Fruit fly (Drosophila melanogaster) whole organism, pupa: ENCODE results near the gene CG14400.

ENCODE experiments used
- CG10348 ChIP-seq: fragments of 200-800 bp; sonication (Bioruptor generic); IDR thresholded peaks from 2 replicates; pipeline ENCODE4 v1.3.6; 2022; ENCODE audit warnings: missing biosample characterization, missing genetic modification characterization
- CG12605 ChIP-seq: fragments of 200-800 bp; sonication (Bioruptor generic); IDR thresholded peaks from 2 replicates; pipeline ENCODE4 v1.3.6; 2022; ENCODE audit warnings: missing biosample characterization, missing genetic modification characterization
- CG13204 ChIP-seq: fragments of 200-800 bp; sonication (Bioruptor generic); optimal IDR thresholded peaks from 2 replicates; lab custom pipeline; 2018; ENCODE audit warnings: missing biosample characterization, mild to moderate bottlenecking, missing genetic modification characterization, moderate library complexity
- CG14655 ChIP-seq: fragments of 200-800 bp; sonication (Bioruptor generic); optimal IDR thresholded peaks from 3 replicates; lab custom pipeline; 2017; ENCODE audit warnings: mild to moderate bottlenecking, missing biosample characterization, missing genetic modification reagents, missing genetic modification characterization
- CG15710 ChIP-seq: fragments of 200-800 bp; sonication (Bioruptor generic); optimal IDR thresholded peaks from 2 replicates; lab custom pipeline; 2018; ENCODE audit warnings: missing biosample characterization, mild to moderate bottlenecking, missing genetic modification characterization, moderate library complexity
- CG17806 ChIP-seq: fragments of 200-800 bp; sonication (Bioruptor generic); optimal IDR thresholded peaks from 2 replicates; lab custom pipeline; 2018; ENCODE audit warnings: missing biosample characterization, mild to moderate bottlenecking, missing genetic modification characterization, moderate library complexity
- CG32121 ChIP-seq: fragments of 200-800 bp; sonication (Bioruptor generic); IDR thresholded peaks from 2 replicates; pipeline ENCODE4 v1.3.6; 2022; ENCODE audit warnings: missing biosample characterization, missing genetic modification characterization
- CG34367 ChIP-seq: fragments of 200-800 bp; sonication (Bioruptor generic); optimal IDR thresholded peaks from 2 replicates; lab custom pipeline; 2018; ENCODE audit warnings: missing biosample characterization, mild to moderate bottlenecking, missing genetic modification characterization
- CG4496 ChIP-seq: fragments of 200-800 bp; sonication (Bioruptor generic); IDR thresholded peaks from 3 replicates; pipeline ENCODE4 v1.3.6; 2022; ENCODE audit warnings: missing biosample characterization, missing genetic modification characterization
- CG8159 ChIP-seq: fragments of 200-800 bp; sonication (Bioruptor generic); optimal IDR thresholded peaks from 3 replicates; lab custom pipeline; 2018; ENCODE audit warnings: missing biosample characterization, mild to moderate bottlenecking, missing genetic modification characterization, moderate library complexity
- CG8301 ChIP-seq: fragments of 200-800 bp; sonication (Bioruptor generic); optimal IDR thresholded peaks from 2 replicates; lab custom pipeline; 2018; ENCODE audit warnings: missing biosample characterization, mild to moderate bottlenecking, missing genetic modification characterization
- CG9948 ChIP-seq: fragments of 200-800 bp; sonication (Bioruptor generic); optimal IDR thresholded peaks from 2 replicates; lab custom pipeline; 2018; ENCODE audit warnings: missing biosample characterization, mild to moderate bottlenecking, missing genetic modification characterization, moderate library complexity
- D1 ChIP-seq: fragments of 200-800 bp; sonication (Bioruptor generic); optimal IDR thresholded peaks from 2 replicates; lab custom pipeline; 2018; ENCODE audit warnings: missing biosample characterization, mild to moderate bottlenecking, missing genetic modification characterization, moderate library complexity
- EcR ChIP-seq: fragments of 200-800 bp; sonication (Bioruptor generic); optimal IDR thresholded peaks from 3 replicates; lab custom pipeline; 2019; ENCODE audit warnings: missing biosample characterization, missing genetic modification characterization, mild to moderate bottlenecking, moderate library complexity, missing genetic modification reagents
- Ets98B ChIP-seq: fragments of 200-800 bp; sonication (Bioruptor generic); IDR thresholded peaks from 2 replicates; pipeline ENCODE4 v1.3.6; 2022; ENCODE audit warnings: missing biosample characterization, missing genetic modification characterization
- Pif1A ChIP-seq: fragments of 200-800 bp; sonication (Bioruptor generic); optimal IDR thresholded peaks from 3 replicates; lab custom pipeline; 2016; ENCODE audit warnings: missing biosample characterization, missing genetic modification characterization
- Pif1B ChIP-seq: fragments of 200-800 bp; sonication (Bioruptor generic); optimal IDR thresholded peaks from 3 replicates; lab custom pipeline; 2016; ENCODE audit warnings: missing biosample characterization, missing genetic modification characterization
- Snoo ChIP-seq: fragments of 200-800 bp; sonication (Bioruptor generic); optimal IDR thresholded peaks from 3 replicates; lab custom pipeline; 2017; ENCODE audit warnings: missing biosample characterization, mild to moderate bottlenecking, missing genetic modification characterization, inconsistent platforms
- fd96Ca ChIP-seq: fragments of 200-800 bp; sonication (Bioruptor generic); IDR thresholded peaks from 3 replicates; pipeline ENCODE4 v1.3.6; 2022; ENCODE audit warnings: missing biosample characterization, missing genetic modification characterization
- gl ChIP-seq: fragments of 200-800 bp; sonication (Bioruptor generic); optimal IDR thresholded peaks from 2 replicates; lab custom pipeline; 2018; ENCODE audit warnings: missing biosample characterization, mild to moderate bottlenecking, missing genetic modification characterization
- rn ChIP-seq: fragments of 200-800 bp; sonication (Bioruptor generic); IDR thresholded peaks from 2 replicates; pipeline ENCODE4 v1.3.6; 2022; ENCODE audit warnings: missing biosample characterization, missing genetic modification characterization

CG14400 gene

dm6 chr2L:20822489-20823195 lies 35.0 kb downstream of the CG14400 start, which contains the start of gene CG9331:
CG9331 (plus strand) TSS chr2L:20822828.
- TF ChIP-seq CG4496 (GFP tag; lab: Robert Waterston, UW) (peak; percentile 44; the same call in 1 of the 3 replicates), fd96Ca (peak; percentile 36; the same call in 1 of the 3 replicates), CG13204 (GFP tag; lab: Kevin White, UChicago) (peak; percentile 82), Ets98B (peak; percentile 57), CG34367 (tag; lab: Kevin White, UChicago) (no peak), CG10348 (no peak), CG9948 (tag; lab: Kevin White, UChicago) (no peak), CG8301 (tag; lab: Kevin White, UChicago) (no peak), Snoo (tag; lab: Kevin White, UChicago) (no peak), gl (no peak), CG32121 (GFP tag; lab: Robert Waterston, UW) (peak; percentile 75; the same call in 1 of the 2 replicates), CG12605 (GFP tag; lab: Robert Waterston, UW) (no peak; the same call in 1 of the 2 replicates), CG17806 (tag; lab: Kevin White, UChicago) (no peak), D1 (no peak), Pif1B (no peak), CG8159 (tag; lab: Kevin White, UChicago) (no peak), rn (GFP tag; lab: Robert Waterston, UW) (no peak), EcR (GFP tag; lab: Kevin White, UChicago) (peak; percentile 70)

dm6 chr2L:20822025-20822371 lies 35.7 kb downstream of the CG14400 start:
- TF ChIP-seq fd96Ca (peak; percentile 81; the same call in 2 of the 3 replicates), CG17806 (tag; lab: Kevin White, UChicago) (no peak), CG9948 (tag; lab: Kevin White, UChicago) (no peak), CG8159 (tag; lab: Kevin White, UChicago) (peak; percentile 12), D1 (no peak), Pif1B (no peak), Pif1A (GFP tag; lab: Kevin White, UChicago) (no peak), EcR (GFP tag; lab: Kevin White, UChicago) (no peak), Snoo (tag; lab: Kevin White, UChicago) (no peak), rn (GFP tag; lab: Robert Waterston, UW) (no peak), gl (no peak), CG14655 (no peak), CG12605 (GFP tag; lab: Robert Waterston, UW) (no peak), Ets98B (peak; percentile 63), CG34367 (tag; lab: Kevin White, UChicago) (no peak), CG32121 (GFP tag; lab: Robert Waterston, UW) (peak; percentile 65), CG8301 (tag; lab: Kevin White, UChicago) (no peak), CG13204 (GFP tag; lab: Kevin White, UChicago) (peak; percentile 5), CG15710 (peak; percentile 31), CG4496 (GFP tag; lab: Robert Waterston, UW) (no peak), CG10348 (0 out of 2 replicates have a peak, but pooled peaks have one; percentile 14)

dm6 chr2L:20821249-20822024 lies 36.3 kb downstream of the CG14400 start:
- TF ChIP-seq Snoo (tag; lab: Kevin White, UChicago) (peak; percentile 10), CG13204 (GFP tag; lab: Kevin White, UChicago) (peak; percentile 95), CG4496 (GFP tag; lab: Robert Waterston, UW) (peak; percentile 86), fd96Ca (peak; percentile 33), Pif1B (peak; percentile 18), CG34367 (tag; lab: Kevin White, UChicago) (no peak), CG10348 (no peak), rn (GFP tag; lab: Robert Waterston, UW) (no peak), CG15710 (no peak), CG14655 (peak; percentile 54), CG8301 (tag; lab: Kevin White, UChicago) (peak; percentile 46), Pif1A (GFP tag; lab: Kevin White, UChicago) (peak; percentile 75), D1 (no peak), CG8159 (tag; lab: Kevin White, UChicago) (peak; percentile 59), gl (peak; percentile 26), CG9948 (tag; lab: Kevin White, UChicago) (no peak), CG32121 (GFP tag; lab: Robert Waterston, UW) (peak; percentile 52; the same call in 1 of the 2 replicates), CG12605 (GFP tag; lab: Robert Waterston, UW) (no peak; the same call in 1 of the 2 replicates), CG17806 (tag; lab: Kevin White, UChicago) (peak; percentile 34), Ets98B (peak; percentile 76; the same call in 1 of the 2 replicates), EcR (GFP tag; lab: Kevin White, UChicago) (peak; percentile 63)

dm6 chr2L:20820767-20821166 lies 36.9 kb downstream of the CG14400 start, which contains the start of gene CheB38c:
CheB38c (minus strand) TSS chr2L:20820867.
- TF ChIP-seq Ets98B (no peak), CG4496 (GFP tag; lab: Robert Waterston, UW) (no peak), CG8301 (tag; lab: Kevin White, UChicago) (no peak), Pif1A (GFP tag; lab: Kevin White, UChicago) (no peak), CG15710 (no peak), CG34367 (tag; lab: Kevin White, UChicago) (no peak), fd96Ca (no peak), D1 (no peak)

- no peak for TF ChIP-seq CG9948 (tag; lab: Kevin White, UChicago)
- no peak for TF ChIP-seq Ets98B
- TF ChIP-seq CG12605 (GFP tag; lab: Robert Waterston, UW): no peak
- no peak for TF ChIP-seq CG32121 (GFP tag; lab: Robert Waterston, UW)
- no peak for TF ChIP-seq CG34367 (tag; lab: Kevin White, UChicago)
- no peak for TF ChIP-seq Snoo (tag; lab: Kevin White, UChicago)
- TF ChIP-seq Pif1A (GFP tag; lab: Kevin White, UChicago): no peak
- no peak for TF ChIP-seq fd96Ca
- no peak for TF ChIP-seq gl
- no peak for TF ChIP-seq rn (GFP tag; lab: Robert Waterston, UW)
- TF ChIP-seq CG8301 (tag; lab: Kevin White, UChicago): no peak
- TF ChIP-seq Pif1B: no peak
- TF ChIP-seq CG17806 (tag; lab: Kevin White, UChicago): no peak
- no peak for TF ChIP-seq CG8159 (tag; lab: Kevin White, UChicago)
- TF ChIP-seq CG10348: no peak
These were observed 39.3 kb downstream of the CG14400 start, which contains the start of gene CheB38a for dm6 chr2L:20818432-20818831. CheB38a (minus strand) TSS chr2L:20818532.
